Fruit fly (Drosophila melanogaster): ENCODE measurements around the gene CG46281.

CG46281 gene

dm6 chr3R:12982167-12982981 is 47.7 kb downstream of the CG46281 start (continued):
- peak; percentile 57; the same call in 1 of the 2 replicates for TF ChIP-seq sob (GFP tag; IDR thresholded peaks at IDR 0.05)
- no peak for TF ChIP-seq HLH54F (GFP tag; optimal IDR thresholded peaks at IDR 0.05)
- TF ChIP-seq odd (GFP tag; optimal IDR thresholded peaks at IDR 0.05), result peak; percentile 55
- peak; percentile 56 for TF ChIP-seq CG11695 (GFP tag; IDR thresholded peaks at IDR 0.05)
- peak; percentile 80 for TF ChIP-seq CG1233 (GFP tag; optimal IDR thresholded peaks at IDR 0.05)
- no peak for TF ChIP-seq NK7.1 (GFP tag; optimal IDR thresholded peaks at IDR 0.05)
- peak; percentile 6; the same call in 1 of the 2 replicates for TF ChIP-seq CG43689 (GFP tag; IDR thresholded peaks at IDR 0.05)
- TF ChIP-seq BtbVII (GFP tag; optimal IDR thresholded peaks at IDR 0.05), result peak; percentile 42
- TF ChIP-seq tx (GFP tag; optimal IDR thresholded peaks at IDR 0.05), result no peak
- no peak for TF ChIP-seq ap (GFP tag; IDR thresholded peaks at IDR 0.05)
- no peak for TF ChIP-seq CG9609 (GFP tag; optimal IDR thresholded peaks at IDR 0.05)
- TF ChIP-seq Lim3 (GFP tag; IDR thresholded peaks at IDR 0.05), result no peak
- peak; percentile 60 for TF ChIP-seq CG8924 (tag; optimal IDR thresholded peaks at IDR 0.05)
- peak; percentile 67 for TF ChIP-seq CG10366 (GFP tag; IDR thresholded peaks at IDR 0.05)
- TF ChIP-seq HmgZ (tag; optimal IDR thresholded peaks at IDR 0.05), result peak; percentile 64
- TF ChIP-seq Spps (tag; optimal IDR thresholded peaks at IDR 0.05), result no peak
- no peak for TF ChIP-seq Dref (GFP tag; IDR thresholded peaks at IDR 0.05)
- TF ChIP-seq CG14667 (GFP tag; IDR thresholded peaks at IDR 0.05), result peak; percentile 35; the same call in 1 of the 2 replicates
- TF ChIP-seq CG12299 (tag; optimal IDR thresholded peaks at IDR 0.05), result peak; percentile 14
- TF ChIP-seq lab (GFP tag; optimal IDR thresholded peaks at IDR 0.05), result peak; percentile 76
- no peak for TF ChIP-seq CG4282 (GFP tag; optimal IDR thresholded peaks at IDR 0.05)
- no peak for TF ChIP-seq lov (optimal IDR thresholded peaks at IDR 0.05)
- TF ChIP-seq lov (GFP tag; IDR thresholded peaks at IDR 0.05), result no peak
- TF ChIP-seq oc (tag; optimal IDR thresholded peaks at IDR 0.05), result peak; percentile 40
- no peak for TF ChIP-seq Lpt (GFP tag; optimal IDR thresholded peaks at IDR 0.05)
- peak; percentile 63 for TF ChIP-seq Hmx (GFP tag; optimal IDR thresholded peaks at IDR 0.05)
- no peak for TF ChIP-seq Sry-β (GFP tag; optimal IDR thresholded peaks at IDR 0.05)
- TF ChIP-seq CG8765 (GFP tag; IDR thresholded peaks at IDR 0.05), result no peak
- peak; percentile 58 for TF ChIP-seq nom (GFP tag; optimal IDR thresholded peaks at IDR 0.05)
- TF ChIP-seq ranshi (GFP tag; IDR thresholded peaks at IDR 0.05), result peak; percentile 58; the same call in 1 of the 2 replicates
- no peak for TF ChIP-seq ac (GFP tag; optimal IDR thresholded peaks at IDR 0.05)
- no peak for TF ChIP-seq prd (optimal IDR thresholded peaks at IDR 0.05)
- peak; percentile 63 for TF ChIP-seq prd (GFP tag; IDR thresholded peaks at IDR 0.05)
- no peak for TF ChIP-seq hbn (GFP tag; IDR thresholded peaks at IDR 0.05; ENCODE audit: partially characterized antibody)
- TF ChIP-seq CG32767 (GFP tag; IDR thresholded peaks at IDR 0.05), result peak; percentile 39; the same call in 1 of the 2 replicates
- peak; percentile 53; the same call in 1 of the 3 replicates for TF ChIP-seq CG7357 (GFP tag; IDR thresholded peaks at IDR 0.05)
- TF ChIP-seq dmrt11E (tag; optimal IDR thresholded peaks at IDR 0.05), result peak; percentile 53
- no peak for TF ChIP-seq cad (GFP tag; optimal IDR thresholded peaks at IDR 0.05)
- TF ChIP-seq slbo (GFP tag; IDR thresholded peaks at IDR 0.05), result peak; percentile 73
- no peak for TF ChIP-seq ato (GFP tag; IDR thresholded peaks at IDR 0.05; ENCODE audit: partially characterized antibody)
- peak; percentile 61 for TF ChIP-seq gsb (GFP tag; IDR thresholded peaks at IDR 0.05)
- TF ChIP-seq Oli (tag; optimal IDR thresholded peaks at IDR 0.05), result peak; percentile 83
- peak; percentile 1 for TF ChIP-seq NC2β (GFP tag; optimal IDR thresholded peaks at IDR 0.05)
- TF ChIP-seq Oaz (GFP tag; IDR thresholded peaks at IDR 0.05), result peak; percentile 50
- TF ChIP-seq zfh1 (GFP tag; IDR thresholded peaks at IDR 0.05), result 0 out of 3 replicates have a peak, but pooled peaks have one; percentile 16
- TF ChIP-seq CG16779 (GFP tag; IDR thresholded peaks at IDR 0.05), result no peak
- TF ChIP-seq corto (GFP tag; optimal IDR thresholded peaks at IDR 0.05), result peak; percentile 10
- peak; percentile 78 for TF ChIP-seq CG6765 (GFP tag; optimal IDR thresholded peaks at IDR 0.05)
- peak; percentile 57 for TF ChIP-seq CG10147 (GFP tag; optimal IDR thresholded peaks at IDR 0.05)
- no peak for TF ChIP-seq btn (GFP tag; optimal IDR thresholded peaks at IDR 0.05)

Data from whole organism, embryonic.